Fruit fly (Drosophila melanogaster) whole organism, embryonic: ENCODE measurements around the gene CG17816.

Experiments
- ATbp ChIP-seq: fragments of 200-800 bp; sonication (Bioruptor generic); optimal IDR thresholded peaks from 2 replicates; lab custom pipeline; 2017; ENCODE audit warnings: missing biosample characterization, mild to moderate bottlenecking, missing genetic modification characterization, missing genetic modification reagents
- Aef1 ChIP-seq: fragments of 200-800 bp; sonication (Bioruptor generic); IDR thresholded peaks from 3 replicates; pipeline ENCODE4 v1.3.6; 2022; ENCODE audit warnings: missing biosample characterization, missing genetic modification characterization
- Atf-2 ChIP-seq: fragments of 200-800 bp; sonication (Bioruptor generic); optimal IDR thresholded peaks from 2 replicates; lab custom pipeline; 2016; ENCODE audit warnings: missing biosample characterization, missing genetic modification characterization
- B-H2 ChIP-seq: fragments of 200-800 bp; sonication (Bioruptor generic); optimal IDR thresholded peaks from 2 replicates; lab custom pipeline; 2018; ENCODE audit warnings: missing biosample characterization, mild to moderate bottlenecking, missing genetic modification characterization
- Bdp1 ChIP-seq: fragments of 200-800 bp; sonication (Bioruptor generic); optimal IDR thresholded peaks from 3 replicates; lab custom pipeline; 2016; ENCODE audit warnings: missing biosample characterization, missing genetic modification characterization
- CG10654 ChIP-seq: fragments of 200-800 bp; sonication (Bioruptor generic); optimal IDR thresholded peaks from 2 replicates; lab custom pipeline; 2016; ENCODE audit warnings: missing biosample characterization, missing genetic modification characterization
- CG11093 ChIP-seq: fragments of 200-800 bp; sonication (Bioruptor generic); IDR thresholded peaks from 3 replicates; pipeline ENCODE4 v1.3.6; 2022; ENCODE audit warnings: missing biosample characterization, missing genetic modification characterization
- CG12104 ChIP-seq: fragments of 200-800 bp; sonication (Bioruptor generic); optimal IDR thresholded peaks from 3 replicates; lab custom pipeline; 2016; ENCODE audit warnings: missing biosample characterization, missing genetic modification characterization
- CG1233 ChIP-seq: fragments of 200-800 bp; sonication (Bioruptor generic); optimal IDR thresholded peaks from 4 replicates; lab custom pipeline; 2018; ENCODE audit warnings: missing biosample characterization, mild to moderate bottlenecking, missing genetic modification characterization
- CG14014 ChIP-seq: fragments of 200-800 bp; sonication (Bioruptor generic); IDR thresholded peaks from 2 replicates; pipeline ENCODE4 v1.3.6; 2022; ENCODE audit warnings: missing biosample characterization, missing genetic modification characterization
- CG15479 ChIP-seq: fragments of 200-800 bp; sonication (Bioruptor generic); optimal IDR thresholded peaks from 3 replicates; lab custom pipeline; 2019; ENCODE audit warnings: missing biosample characterization, mild to moderate bottlenecking, missing genetic modification characterization, moderate library complexity
- CG16779 ChIP-seq: fragments of 200-800 bp; sonication (Bioruptor generic); IDR thresholded peaks from 2 replicates; pipeline ENCODE4 v1.3.6; 2022; ENCODE audit warnings: missing biosample characterization, missing genetic modification characterization
- CG16863 ChIP-seq: fragments of 200-800 bp; sonication (Bioruptor generic); optimal IDR thresholded peaks from 3 replicates; lab custom pipeline; 2016; ENCODE audit warnings: missing biosample characterization, missing genetic modification characterization
- CG17912 ChIP-seq: fragments of 200-800 bp; sonication (Bioruptor generic); optimal IDR thresholded peaks from 2 replicates; lab custom pipeline; 2018; ENCODE audit warnings: missing biosample characterization, mild to moderate bottlenecking, missing genetic modification characterization
- CG18011 ChIP-seq: fragments of 200-800 bp; sonication (Bioruptor generic); optimal IDR thresholded peaks from 2 replicates; lab custom pipeline; 2017; ENCODE audit warnings: missing biosample characterization, missing genetic modification characterization, mild to moderate bottlenecking, moderate library complexity, missing genotype
- CG30020 ChIP-seq: fragments of 200-800 bp; optimal IDR thresholded peaks from 2 replicates; lab custom pipeline; 2019; ENCODE audit warnings: missing biosample characterization, mild to moderate bottlenecking, missing genetic modification characterization, moderate library complexity
- CG30403 ChIP-seq: fragments of 200-800 bp; sonication (Bioruptor generic); optimal IDR thresholded peaks from 3 replicates; lab custom pipeline; 2016; ENCODE audit warnings: missing biosample characterization, missing genetic modification characterization
- CG30431 ChIP-seq: fragments of 200-800 bp; sonication (Bioruptor generic); optimal IDR thresholded peaks from 2 replicates; lab custom pipeline; 2017; ENCODE audit warnings: missing biosample characterization, missing genetic modification characterization
- CG32772 ChIP-seq: fragments of 200-800 bp; sonication (Bioruptor generic); IDR thresholded peaks from 2 replicates; pipeline ENCODE4 v1.3.6; 2022; ENCODE audit warnings: missing biosample characterization, missing genetic modification characterization
- CG4328 ChIP-seq: fragments of 200-800 bp; sonication (Bioruptor generic); optimal IDR thresholded peaks from 3 replicates; lab custom pipeline; 2017; ENCODE audit warnings: missing biosample characterization, missing genetic modification reagents, missing genetic modification characterization
- CG4424 ChIP-seq: fragments of 200-800 bp; sonication (Bioruptor generic); optimal IDR thresholded peaks from 3 replicates; lab custom pipeline; 2016; ENCODE audit warnings: missing biosample characterization, missing genetic modification characterization
- CG8478 ChIP-seq: fragments of >200 bp; optimal IDR thresholded peaks from 2 replicates; lab custom pipeline; 2018
- CG9609 ChIP-seq: fragments of 200-800 bp; sonication (Bioruptor generic); optimal IDR thresholded peaks from 3 replicates; lab custom pipeline; 2016; ENCODE audit warnings: missing biosample characterization, missing genetic modification characterization
- Dref ChIP-seq: fragments of 200-800 bp; sonication (Bioruptor generic); IDR thresholded peaks from 2 replicates; pipeline ENCODE4 v1.3.6; 2022; ENCODE audit warnings: missing biosample characterization, missing genetic modification characterization
- E2f2 ChIP-seq: fragments of 200-800 bp; sonication (Bioruptor generic); IDR thresholded peaks from 2 replicates; pipeline ENCODE4 v1.3.6; 2022; ENCODE audit warnings: missing biosample characterization, missing genetic modification characterization
- Gug ChIP-seq: fragments of 200-800 bp; sonication (Bioruptor generic); IDR thresholded peaks from 4 replicates; pipeline ENCODE4 v1.3.6; 2022; ENCODE audit warnings: missing biosample characterization, missing genetic modification characterization
- Hand ChIP-seq: fragments of 200-800 bp; sonication (Bioruptor generic); optimal IDR thresholded peaks from 2 replicates; lab custom pipeline; 2017; ENCODE audit warnings: mild to moderate bottlenecking, missing biosample characterization, missing genetic modification reagents, missing genetic modification characterization
- Lim3 ChIP-seq: fragments of 200-800 bp; sonication (Bioruptor generic); IDR thresholded peaks from 2 replicates; pipeline ENCODE4 v1.3.6; 2022; ENCODE audit warnings: missing biosample characterization, missing genetic modification characterization
- Nf-YA ChIP-seq: fragments of 200-800 bp; sonication (Bioruptor generic); IDR thresholded peaks from 2 replicates; pipeline ENCODE4 v1.3.6; 2022; ENCODE audit warnings: missing biosample characterization, missing genetic modification characterization
- Nf-YC ChIP-seq: fragments of 200-800 bp; optimal IDR thresholded peaks from 3 replicates; lab custom pipeline; 2019; ENCODE audit warnings: missing biosample characterization, mild to moderate bottlenecking, missing genetic modification characterization, moderate library complexity
- Optix ChIP-seq: fragments of 200-800 bp; sonication (Bioruptor generic); IDR thresholded peaks from 3 replicates; pipeline ENCODE4 v1.3.6; 2022; ENCODE audit warnings: missing biosample characterization, missing genetic modification characterization
- bowl ChIP-seq: fragments of 200-800 bp; sonication (Bioruptor generic); IDR thresholded peaks from 2 replicates; pipeline ENCODE4 v1.3.6; 2022; ENCODE audit warnings: missing biosample characterization, missing genetic modification characterization
- inv ChIP-seq: fragments of 200-800 bp; sonication (Bioruptor generic); IDR thresholded peaks from 2 replicates; pipeline ENCODE4 v1.3.6; 2022; ENCODE audit warnings: missing biosample characterization, missing genetic modification characterization; ENCODE audit not compliant: partially characterized antibody
- kay ChIP-seq: fragments of 200-800 bp; sonication (Bioruptor generic); optimal IDR thresholded peaks from 2 replicates; lab custom pipeline; 2016; ENCODE audit warnings: missing biosample characterization, missing genetic modification characterization
- knrl ChIP-seq: fragments of 200-800 bp; sonication (Bioruptor generic); IDR thresholded peaks from 3 replicates; pipeline ENCODE4 v1.3.6; 2022; ENCODE audit warnings: missing biosample characterization, missing genetic modification characterization; ENCODE audit not compliant: partially characterized antibody
- mld ChIP-seq: fragments of 200-800 bp; sonication (Bioruptor generic); IDR thresholded peaks from 3 replicates; pipeline ENCODE4 v1.3.6; 2022; ENCODE audit warnings: missing biosample characterization, missing genetic modification characterization; ENCODE audit not compliant: partially characterized antibody
- nerfin-1 ChIP-seq: fragments of 200-800 bp; sonication (Bioruptor generic); optimal IDR thresholded peaks from 3 replicates; lab custom pipeline; 2019; ENCODE audit warnings: missing biosample characterization, mild to moderate bottlenecking, missing genetic modification characterization, moderate library complexity
- pho ChIP-seq: fragments of 200-800 bp; sonication (Bioruptor generic); optimal IDR thresholded peaks from 2 replicates; lab custom pipeline; 2016; ENCODE audit warnings: missing biosample characterization, missing genetic modification characterization
- schlank ChIP-seq: fragments of 200-800 bp; sonication (Bioruptor generic); optimal IDR thresholded peaks from 2 replicates; lab custom pipeline; 2018; ENCODE audit warnings: missing biosample characterization, mild to moderate bottlenecking, missing genetic modification characterization
- sd ChIP-seq: fragments of 200-800 bp; sonication (Bioruptor generic); optimal IDR thresholded peaks from 3 replicates; lab custom pipeline; 2018; ENCODE audit warnings: missing biosample characterization, mild to moderate bottlenecking, missing genetic modification characterization, moderate library complexity
- shn ChIP-seq: fragments of 200-800 bp; sonication (Bioruptor generic); optimal IDR thresholded peaks from 3 replicates; lab custom pipeline; 2016; ENCODE audit warnings: missing biosample characterization, missing genetic modification characterization
- ssp ChIP-seq: fragments of 200-800 bp; sonication (Bioruptor generic); IDR thresholded peaks from 2 replicates; pipeline ENCODE4 v1.3.6; 2022; ENCODE audit warnings: missing biosample characterization, missing genetic modification characterization
- sug ChIP-seq: fragments of 200-800 bp; optimal IDR thresholded peaks from 2 replicates; lab custom pipeline; 2019; ENCODE audit warnings: missing biosample characterization, mild to moderate bottlenecking, missing genetic modification characterization, moderate library complexity
- tin ChIP-seq: fragments of 200-800 bp; sonication (Bioruptor generic); optimal IDR thresholded peaks from 3 replicates; lab custom pipeline; 2016; ENCODE audit warnings: missing biosample characterization, missing genetic modification characterization
- ttk ChIP-seq: fragments of 200-800 bp; sonication (Bioruptor generic); IDR thresholded peaks from 2 replicates; pipeline ENCODE4 v2.1.2; 2022; ENCODE audit warnings: missing biosample characterization, missing genetic modification characterization
- unc-4 ChIP-seq: fragments of 200-800 bp; sonication (Bioruptor generic); IDR thresholded peaks from 2 replicates; pipeline ENCODE4 v1.3.6; 2022; ENCODE audit warnings: missing biosample characterization, missing genetic modification characterization; ENCODE audit not compliant: partially characterized antibody
- usp ChIP-seq: fragments of >200 bp; optimal IDR thresholded peaks from 2 replicates; lab custom pipeline; 2017; ENCODE audit warnings: missing biosample characterization, missing genetic modification characterization
- vfl ChIP-seq: fragments of 200-800 bp; sonication (Bioruptor generic); optimal IDR thresholded peaks from 2 replicates; lab custom pipeline; 2016; ENCODE audit warnings: missing biosample characterization, missing genetic modification characterization
- wor ChIP-seq: fragments of 200-800 bp; sonication (Bioruptor generic); IDR thresholded peaks from 2 replicates; pipeline ENCODE4 v1.3.6; 2022; ENCODE audit warnings: missing biosample characterization, missing genetic modification characterization

The CG17816 gene

DNA sequence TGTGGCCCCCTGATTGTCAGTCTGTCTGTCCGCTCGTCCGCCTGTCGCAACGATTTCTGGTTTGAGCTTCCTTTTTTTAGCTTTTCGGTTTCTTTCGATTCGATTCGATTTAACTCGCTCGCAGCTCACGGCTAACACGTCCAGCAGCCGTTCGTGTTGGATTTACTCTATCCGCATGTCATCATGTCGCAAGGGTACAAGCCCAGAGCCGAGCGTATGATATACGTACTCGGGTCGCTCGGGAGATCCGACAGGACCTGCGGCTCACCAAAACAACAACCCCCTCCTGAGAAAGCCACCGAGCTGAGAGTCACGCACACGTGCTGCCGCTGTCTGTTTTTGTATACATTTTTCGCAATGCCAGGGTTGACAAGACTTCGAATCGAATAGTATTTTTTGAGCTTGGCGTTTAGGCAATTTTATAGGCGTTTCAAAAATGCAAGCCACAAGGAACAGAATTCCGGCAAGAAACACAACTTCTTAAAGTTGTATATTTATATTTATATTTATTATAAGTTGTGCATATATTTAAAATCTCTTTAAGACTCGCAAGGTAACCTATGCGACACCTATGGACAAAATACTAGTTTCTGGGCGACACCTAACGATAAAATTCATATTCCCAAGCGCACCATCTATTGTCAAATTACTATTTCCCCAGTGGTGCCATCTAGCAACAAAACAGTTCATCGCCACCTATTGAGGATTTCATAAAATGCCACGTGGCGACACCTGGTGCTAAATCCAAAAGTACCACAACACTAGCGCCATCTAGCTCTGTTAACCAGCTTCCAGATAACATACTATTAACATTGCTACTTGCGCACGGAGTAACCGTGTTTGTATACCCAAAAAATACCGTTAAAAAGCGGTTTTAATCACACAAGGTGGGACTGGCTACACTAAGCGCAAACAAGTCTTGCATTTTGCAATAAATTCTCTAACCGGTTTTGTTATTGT is 76.6 kb downstream of the CG17816 start, which contains the start of the genes CG2993 and sgll (continued):
- TF ChIP-seq CG10654 (GFP tag; lab: Kevin White, UChicago), result peak; percentile 92
- TF ChIP-seq sug (tag; lab: Kevin White, UChicago), result peak; percentile 88
- TF ChIP-seq vfl (GFP tag; lab: Kevin White, UChicago), result peak; percentile 51
- no peak for TF ChIP-seq CG15479 (GFP tag; lab: Kevin White, UChicago)
- TF ChIP-seq CG30020 (tag; lab: Kevin White, UChicago), result peak; percentile 24
- TF ChIP-seq schlank (tag; lab: Kevin White, UChicago), result peak; percentile 46
- peak; percentile 89 for TF ChIP-seq Aef1 (GFP tag; lab: Robert Waterston, UW)
- TF ChIP-seq shn (GFP tag; lab: Kevin White, UChicago), result peak; percentile 92
- TF ChIP-seq unc-4 (GFP tag; lab: Robert Waterston, UW), result 0 out of 2 replicates have a peak, but pooled peaks have one; percentile 15
- TF ChIP-seq ATbp (GFP tag; lab: Kevin White, UChicago), result peak; percentile 76
- peak; percentile 88 for TF ChIP-seq ssp (GFP tag; lab: Robert Waterston, UW)
- no peak; the same call in 1 of the 2 replicates for TF ChIP-seq inv (GFP tag; lab: Robert Waterston, UW)
- peak; percentile 63 for TF ChIP-seq Bdp1 (GFP tag; lab: Kevin White, UChicago)
- TF ChIP-seq knrl (GFP tag; lab: Robert Waterston, UW), result peak; percentile 46; the same call in 1 of the 3 replicates
- TF ChIP-seq E2f2 (GFP tag; lab: Robert Waterston, UW), result peak; percentile 60
- peak; percentile 87 for TF ChIP-seq CG14014 (GFP tag; lab: Robert Waterston, UW)
- TF ChIP-seq Optix (GFP tag; lab: Robert Waterston, UW), result peak; percentile 93
- peak; percentile 70 for TF ChIP-seq CG8478 (lab: Kevin White, UChicago)
- peak; percentile 78 for TF ChIP-seq pho (GFP tag; lab: Kevin White, UChicago)
- TF ChIP-seq CG11093, result peak; percentile 87
- peak; percentile 84 for TF ChIP-seq kay (GFP tag; lab: Kevin White, UChicago)
- peak; percentile 11; the same call in 1 of the 2 replicates for TF ChIP-seq bowl (GFP tag; lab: Robert Waterston, UW)
- TF ChIP-seq usp (GFP tag; lab: Kevin White, UChicago), result no peak
- peak; percentile 83 for TF ChIP-seq B-H2 (GFP tag; lab: Kevin White, UChicago)
- peak; percentile 97 for TF ChIP-seq tin (GFP tag; lab: Kevin White, UChicago)
- TF ChIP-seq Dref, result peak; percentile 32; the same call in 1 of the 2 replicates
- peak; percentile 90 for TF ChIP-seq CG1233 (GFP tag; lab: Kevin White, UChicago)
- peak; percentile 65 for TF ChIP-seq CG12104 (GFP tag; lab: Kevin White, UChicago)
- TF ChIP-seq ttk (GFP tag; lab: Robert Waterston, UW), result peak; percentile 89
- TF ChIP-seq CG4424 (GFP tag; lab: Kevin White, UChicago), result peak; percentile 92
- TF ChIP-seq CG30431, result peak; percentile 91
- no peak for TF ChIP-seq CG18011
- TF ChIP-seq nerfin-1 (tag; lab: Kevin White, UChicago), result peak; percentile 37
- TF ChIP-seq Nf-YC, result peak; percentile 76
- TF ChIP-seq Lim3 (GFP tag; lab: Robert Waterston, UW), result peak; percentile 69
- TF ChIP-seq CG32772 (GFP tag; lab: Robert Waterston, UW), result peak; percentile 95
- TF ChIP-seq CG16779, result peak; percentile 90
- peak; percentile 59; the same call in 1 of the 2 replicates for TF ChIP-seq Nf-YA (GFP tag; lab: Robert Waterston, UW)
- peak; percentile 95 for TF ChIP-seq CG16863 (GFP tag; lab: Kevin White, UChicago)
- TF ChIP-seq Gug (GFP tag; lab: Robert Waterston, UW), result peak; percentile 94
- peak; percentile 96 for TF ChIP-seq CG30403 (GFP tag; lab: Kevin White, UChicago)
- peak; percentile 83 for TF ChIP-seq wor (GFP tag; lab: Robert Waterston, UW)
- no peak for TF ChIP-seq Hand (GFP tag; lab: Kevin White, UChicago)
- peak; percentile 93 for TF ChIP-seq CG9609 (GFP tag; lab: Kevin White, UChicago)
- TF ChIP-seq mld, result no peak
- peak; percentile 82 for TF ChIP-seq CG4328 (GFP tag; lab: Kevin White, UChicago)
- TF ChIP-seq sd, result peak; percentile 94
- peak; percentile 97 for TF ChIP-seq CG17912 (GFP tag; lab: Kevin White, UChicago)
- peak; percentile 95 for TF ChIP-seq Atf-2 (GFP tag; lab: Kevin White, UChicago)
